Worm (Caenorhabditis elegans): Measurements from ENCODE around the gene M106.8.

The M106.8 gene

ce11 chrII:10873631-10874030 lies 30.2 kb upstream of the M106.8 start, which contains the start of gene orc-2:
Gene orc-2 (plus strand): TSS chrII:10873931.
- no peak for TF ChIP-seq Y22D7AL.16 (tag; optimal IDR thresholded peaks at IDR 0.05)

- peak; percentile 41 for TF ChIP-seq rnt-1 (tag; optimal IDR thresholded peaks at IDR 0.05)
- no peak for TF ChIP-seq syd-9 (tag; optimal IDR thresholded peaks at IDR 0.05)
- no peak for TF ChIP-seq fkh-6 (tag; optimal IDR thresholded peaks at IDR 0.05)
- no peak for TF ChIP-seq pha-4 (tag; optimal IDR thresholded peaks at IDR 0.05)
- no peak for TF ChIP-seq K09A11.1 (tag; optimal IDR thresholded peaks at IDR 0.05; ENCODE audit: insufficient read depth)
- TF ChIP-seq ahr-1 (tag; optimal IDR thresholded peaks at IDR 0.05) = no peak
- TF ChIP-seq sdc-2 (tag; optimal IDR thresholded peaks at IDR 0.05) = no peak
- no peak for TF ChIP-seq ceh-45 (GFP tag; IDR thresholded peaks at IDR 0.05)
- no peak for TF ChIP-seq hlh-6 (tag; optimal IDR thresholded peaks at IDR 0.05)
- no peak for TF ChIP-seq hlh-15 (tag; optimal IDR thresholded peaks at IDR 0.05)
- no peak for TF ChIP-seq Y22D7AL.16 (tag; optimal IDR thresholded peaks at IDR 0.05)
- no peak for TF ChIP-seq pqm-1 (tag; optimal IDR thresholded peaks at IDR 0.05)
- TF ChIP-seq elt-2 (tag; optimal IDR thresholded peaks at IDR 0.05) = peak; percentile 65
- peak; percentile 69 for TF ChIP-seq ceh-14 (tag; optimal IDR thresholded peaks at IDR 0.05)
- no peak for TF ChIP-seq pag-3 (tag; optimal IDR thresholded peaks at IDR 0.05; ENCODE audit: borderline replicate concordance)
- TF ChIP-seq lim-6 (tag; optimal IDR thresholded peaks at IDR 0.05) = peak; percentile 48
- TF ChIP-seq K02D7.2 (tag; optimal IDR thresholded peaks at IDR 0.05) = no peak
- TF ChIP-seq ceh-48 (tag; optimal IDR thresholded peaks at IDR 0.05) = no peak
- TF ChIP-seq odd-2 (tag; optimal IDR thresholded peaks at IDR 0.05) = no peak
- TF ChIP-seq unc-42 (tag; optimal IDR thresholded peaks at IDR 0.05) = peak; percentile 73
- TF ChIP-seq unc-55 (GFP tag; optimal IDR thresholded peaks at IDR 0.05) = no peak
- TF ChIP-seq fax-1 (tag; optimal IDR thresholded peaks at IDR 0.05) = no peak
- TF ChIP-seq ref-2 (tag; optimal IDR thresholded peaks at IDR 0.05) = peak; percentile 73
- TF ChIP-seq ceh-9 (tag; optimal IDR thresholded peaks at IDR 0.05) = no peak
- peak; percentile 60 for TF ChIP-seq nfya-1 (tag; optimal IDR thresholded peaks at IDR 0.05)
- TF ChIP-seq pha-2 (tag; optimal IDR thresholded peaks at IDR 0.05) = no peak
- TF ChIP-seq pax-1 (tag; optimal IDR thresholded peaks at IDR 0.05) = no peak
- TF ChIP-seq ztf-16 (tag; optimal IDR thresholded peaks at IDR 0.05) = no peak
- no peak for TF ChIP-seq ceh-30 (tag; optimal IDR thresholded peaks at IDR 0.05)
- no peak for TF ChIP-seq fkh-10 (GFP tag; optimal IDR thresholded peaks at IDR 0.05)
- TF ChIP-seq nhr-11 (tag; optimal IDR thresholded peaks at IDR 0.05) = no peak
- no peak for TF ChIP-seq C38D4.7 (GFP tag; optimal IDR thresholded peaks at IDR 0.05)
- TF ChIP-seq dve-1 (tag; optimal IDR thresholded peaks at IDR 0.05) = no peak
- TF ChIP-seq ceh-22 (tag; optimal IDR thresholded peaks at IDR 0.05) = no peak
- no peak for TF ChIP-seq che-1 (tag; optimal IDR thresholded peaks at IDR 0.05)
- TF ChIP-seq F13H6.1 (tag; optimal IDR thresholded peaks at IDR 0.05) = peak; percentile 22
- TF ChIP-seq hlh-8 (tag; optimal IDR thresholded peaks at IDR 0.05) = peak; percentile 55
- TF ChIP-seq lin-11 (tag; optimal IDR thresholded peaks at IDR 0.05) = no peak
- TF ChIP-seq ceh-2 (tag; optimal IDR thresholded peaks at IDR 0.05) = peak; percentile 92
- no peak for TF ChIP-seq elt-4 (tag; optimal IDR thresholded peaks at IDR 0.05)
- TF ChIP-seq dmd-4 (tag; optimal IDR thresholded peaks at IDR 0.05; ENCODE audit: borderline replicate concordance) = no peak
- no peak for TF ChIP-seq ceh-24 (tag; optimal IDR thresholded peaks at IDR 0.05)
- no peak for TF ChIP-seq pros-1 (tag; optimal IDR thresholded peaks at IDR 0.05)
- TF ChIP-seq mec-3 (tag; optimal IDR thresholded peaks at IDR 0.05; ENCODE audit: borderline replicate concordance) = no peak
- TF ChIP-seq eyg-1 (tag; optimal IDR thresholded peaks at IDR 0.05) = peak; percentile 10
- no peak for TF ChIP-seq T23F11.4 (GFP tag; optimal IDR thresholded peaks at IDR 0.05)
- no peak for TF ChIP-seq nhr-232 (tag; optimal IDR thresholded peaks at IDR 0.05)
- TF ChIP-seq ceh-34 (tag; optimal IDR thresholded peaks at IDR 0.05) = peak; percentile 38
- no peak for TF ChIP-seq ama-1 (optimal IDR thresholded peaks at IDR 0.05)
- TF ChIP-seq gmeb-2 (tag; optimal IDR thresholded peaks at IDR 0.05) = no peak
- TF ChIP-seq tbx-2 (tag; optimal IDR thresholded peaks at IDR 0.05) = peak; percentile 92
- TF ChIP-seq ttx-3 (tag; optimal IDR thresholded peaks at IDR 0.05) = no peak
Observed at ce11 chrII:10872541-10872940, 29.1 kb upstream of the M106.8 start, which contains the start of the genes cyn-4 and copz-1. Gene cyn-4 (minus strand): TSS chrII:10872611. Gene copz-1 (plus strand): TSS chrII:10872879.

Measured in whole organism, late embryonic.